Worm (Caenorhabditis elegans) whole organism, L2 larva: Measurements from ENCODE around the gene W02B12.1.
A peak's percentile ranks its signal among the peaks of the same experiment; 100 is the strongest.

Experiments
- C34F6.9 ChIP-seq: fragments of 150-350 bp; optimal IDR thresholded peaks from 2 replicates; lab custom pipeline; 2014; ENCODE audit warnings: missing biosample characterization, missing genetic modification characterization
- F13H6.1 ChIP-seq: sonication (generic microtip); optimal IDR thresholded peaks from 2 replicates; lab custom pipeline; 2016; ENCODE audit warnings: missing genetic modification characterization, missing compliant biosample characterization
- R02D3.7 ChIP-seq: fragments of 150-350 bp; optimal IDR thresholded peaks from 2 replicates; lab custom pipeline; 2014; ENCODE audit warnings: missing biosample characterization, missing genetic modification characterization
- Y55F3AM.14 ChIP-seq: fragments of 200-800 bp; sonication (Bioruptor generic); optimal IDR thresholded peaks from 2 replicates; lab custom pipeline; 2018; ENCODE audit warnings: mild to moderate bottlenecking, missing genetic modification characterization, missing compliant biosample characterization
- ZK546.5 ChIP-seq: sonication (generic microtip); optimal IDR thresholded peaks from 2 replicates; lab custom pipeline; 2017; ENCODE audit warnings: missing biosample characterization, missing genetic modification characterization
- ama-1 ChIP-seq: fragments of 150-350 bp; optimal IDR thresholded peaks from 2 replicates; lab custom pipeline; 2018; ENCODE audit warnings: inconsistent platforms
- blmp-1 ChIP-seq: sonication (generic microtip); optimal IDR thresholded peaks from 2 replicates; lab custom pipeline; 2017; ENCODE audit warnings: missing genetic modification characterization, mild to moderate bottlenecking, missing compliant biosample characterization, antibody characterized with exemption, moderate library complexity; ENCODE audit not compliant: insufficient read depth
- ceh-16 ChIP-seq: fragments of 150-350 bp; optimal IDR thresholded peaks from 2 replicates; lab custom pipeline; 2014; ENCODE audit warnings: missing biosample characterization, missing genetic modification characterization
- ceh-82 ChIP-seq: fragments of 150-350 bp; optimal IDR thresholded peaks from 2 replicates; lab custom pipeline; 2014; ENCODE audit warnings: missing biosample characterization, missing genetic modification characterization
- crh-2 ChIP-seq: sonication (generic microtip); optimal IDR thresholded peaks from 2 replicates; lab custom pipeline; 2017; ENCODE audit warnings: missing biosample characterization, missing genetic modification characterization
- dmd-4 ChIP-seq: sonication (generic microtip); optimal IDR thresholded peaks from 2 replicates; lab custom pipeline; 2017; ENCODE audit warnings: missing biosample characterization, missing genetic modification characterization
- egl-27 ChIP-seq: sonication (generic microtip); optimal IDR thresholded peaks from 3 replicates; lab custom pipeline; 2017; ENCODE audit warnings: missing biosample characterization, missing genetic modification reagents, missing genetic modification characterization
- elt-1 ChIP-seq: fragments of 150-350 bp; optimal IDR thresholded peaks from 2 replicates; lab custom pipeline; 2014; ENCODE audit warnings: missing biosample characterization, missing genetic modification characterization
- elt-3 ChIP-seq: sonication (generic microtip); optimal IDR thresholded peaks from 2 replicates; lab custom pipeline; 2017; ENCODE audit warnings: missing biosample characterization, missing genetic modification characterization
- fos-1 ChIP-seq: fragments of 150-350 bp; optimal IDR thresholded peaks from 2 replicates; lab custom pipeline; 2014; ENCODE audit warnings: missing biosample characterization, missing genetic modification characterization
- gmeb-1 ChIP-seq: fragments of 150-350 bp; optimal IDR thresholded peaks from 2 replicates; lab custom pipeline; 2014; ENCODE audit warnings: missing biosample characterization, missing genetic modification characterization
- lin-11 ChIP-seq: fragments of 150-350 bp; sonication (generic microtip); optimal IDR thresholded peaks from 2 replicates; lab custom pipeline; 2014; ENCODE audit warnings: missing biosample characterization, missing genetic modification characterization, inconsistent platforms, mixed read lengths
- lin-13 ChIP-seq: fragments of 150-350 bp; optimal IDR thresholded peaks from 2 replicates; lab custom pipeline; 2014; ENCODE audit warnings: missing biosample characterization, missing genetic modification reagents, missing genetic modification characterization
- lin-39 ChIP-seq: fragments of 150-350 bp; optimal IDR thresholded peaks from 2 replicates; lab custom pipeline; 2014; ENCODE audit warnings: missing biosample characterization, missing genetic modification reagents, missing genetic modification characterization
- lsy-2 ChIP-seq, 2 experiments: fragments of 150-350 bp in 1 of 2; sonication (generic microtip) in 1 of 2; optimal IDR thresholded peaks; 2 replicates each; lab custom pipeline; 2014 to 2017; ENCODE audit warnings: missing biosample characterization in 2 of 2, missing genetic modification characterization in 2 of 2
- mab-5 ChIP-seq: fragments of 150-350 bp; optimal IDR thresholded peaks from 2 replicates; lab custom pipeline; 2014; ENCODE audit warnings: missing biosample characterization, missing genetic modification characterization
- mbf-1 ChIP-seq: sonication (generic microtip); optimal IDR thresholded peaks from 2 replicates; lab custom pipeline; 2017; ENCODE audit warnings: missing biosample characterization, missing genetic modification characterization
- mdl-1 ChIP-seq, 2 experiments: fragments of 150-350 bp in 1 of 2; sonication (generic microtip) in 1 of 2; optimal IDR thresholded peaks; 2 replicates each; lab custom pipeline; 2017; ENCODE audit warnings: missing biosample characterization in 2 of 2, missing genetic modification characterization in 2 of 2
- nhr-10 ChIP-seq: sonication (generic microtip); optimal IDR thresholded peaks from 2 replicates; lab custom pipeline; 2017; ENCODE audit warnings: missing biosample characterization, missing genetic modification characterization
- nhr-11 ChIP-seq: fragments of 150-350 bp; optimal IDR thresholded peaks from 2 replicates; lab custom pipeline; 2014; ENCODE audit warnings: missing biosample characterization, missing genetic modification characterization
- nhr-129 ChIP-seq: fragments of 150-350 bp; optimal IDR thresholded peaks from 2 replicates; lab custom pipeline; 2014; ENCODE audit warnings: missing biosample characterization, missing genetic modification characterization
- nhr-21 ChIP-seq: fragments of 150-350 bp; optimal IDR thresholded peaks from 2 replicates; lab custom pipeline; 2014; ENCODE audit warnings: missing biosample characterization, missing genetic modification characterization
- nhr-23 ChIP-seq: fragments of 150-350 bp; optimal IDR thresholded peaks from 2 replicates; lab custom pipeline; 2014; ENCODE audit warnings: missing biosample characterization, missing genetic modification reagents, missing genetic modification characterization
- nhr-237 ChIP-seq: fragments of 150-350 bp; optimal IDR thresholded peaks from 2 replicates; lab custom pipeline; 2014; ENCODE audit warnings: missing biosample characterization, missing genetic modification characterization
- nhr-25 ChIP-seq: fragments of 150-350 bp; sonication (generic microtip); optimal IDR thresholded peaks from 3 replicates; lab custom pipeline; 2014; ENCODE audit warnings: missing biosample characterization, missing genetic modification characterization
- nhr-6 ChIP-seq: fragments of 150-350 bp; optimal IDR thresholded peaks from 2 replicates; lab custom pipeline; 2014; ENCODE audit warnings: missing biosample characterization, missing genetic modification characterization
- nhr-77 ChIP-seq: fragments of 150-350 bp; optimal IDR thresholded peaks from 2 replicates; lab custom pipeline; 2014; ENCODE audit warnings: missing biosample characterization, missing genetic modification characterization
- sem-4 ChIP-seq: fragments of 150-350 bp; optimal IDR thresholded peaks from 2 replicates; lab custom pipeline; 2014; ENCODE audit warnings: missing biosample characterization, missing genetic modification reagents, missing genetic modification characterization
- skn-1 ChIP-seq: sonication (generic microtip); optimal IDR thresholded peaks from 2 replicates; lab custom pipeline; 2017; ENCODE audit warnings: missing biosample characterization, missing genetic modification characterization
- sma-3 ChIP-seq: sonication (generic microtip); optimal IDR thresholded peaks from 2 replicates; lab custom pipeline; 2016; ENCODE audit warnings: missing genetic modification reagents, missing genetic modification characterization, missing compliant biosample characterization
- sma-9 ChIP-seq, 2 experiments: fragments of 150-350 bp in 1 of 2; sonication (generic microtip) in 1 of 2; optimal IDR thresholded peaks; 2 replicates each; lab custom pipeline; 2014 to 2016; ENCODE audit warnings: missing genetic modification characterization in 2 of 2, mild to moderate bottlenecking in 1 of 2, missing biosample characterization in 1 of 2, missing compliant biosample characterization in 1 of 2, missing genetic modification reagents in 1 of 2, moderate library complexity in 1 of 2
- snpc-4 ChIP-seq: fragments of 150-350 bp; optimal IDR thresholded peaks from 2 replicates; lab custom pipeline; 2014; ENCODE audit warnings: missing biosample characterization, missing genetic modification characterization
- unc-39 ChIP-seq: fragments of 150-350 bp; optimal IDR thresholded peaks from 2 replicates; lab custom pipeline; 2014; ENCODE audit warnings: missing biosample characterization, missing genetic modification characterization
- unc-55 ChIP-seq: fragments of 150-350 bp; sonication (generic microtip); optimal IDR thresholded peaks from 3 replicates; lab custom pipeline; 2014; ENCODE audit warnings: missing biosample characterization, missing genetic modification reagents, missing genetic modification characterization
- unc-62 ChIP-seq: fragments of 150-350 bp; optimal IDR thresholded peaks from 2 replicates; lab custom pipeline; 2014; ENCODE audit warnings: missing biosample characterization, missing genetic modification reagents, missing genetic modification characterization
- zag-1 ChIP-seq: fragments of 150-350 bp; optimal IDR thresholded peaks from 2 replicates; lab custom pipeline; 2014; ENCODE audit warnings: missing biosample characterization, missing genetic modification characterization
- ztf-1 ChIP-seq: fragments of 200-800 bp; sonication (Bioruptor generic); conservative IDR thresholded peaks from 2 replicates; pipeline ENCODE4 v1.3.6; 2022; ENCODE audit warnings: missing genetic modification characterization, missing compliant biosample characterization
- ztf-4 ChIP-seq: fragments of 150-350 bp; optimal IDR thresholded peaks from 2 replicates; lab custom pipeline; 2014; ENCODE audit warnings: missing biosample characterization, missing genetic modification characterization

The W02B12.1 gene

DNA sequence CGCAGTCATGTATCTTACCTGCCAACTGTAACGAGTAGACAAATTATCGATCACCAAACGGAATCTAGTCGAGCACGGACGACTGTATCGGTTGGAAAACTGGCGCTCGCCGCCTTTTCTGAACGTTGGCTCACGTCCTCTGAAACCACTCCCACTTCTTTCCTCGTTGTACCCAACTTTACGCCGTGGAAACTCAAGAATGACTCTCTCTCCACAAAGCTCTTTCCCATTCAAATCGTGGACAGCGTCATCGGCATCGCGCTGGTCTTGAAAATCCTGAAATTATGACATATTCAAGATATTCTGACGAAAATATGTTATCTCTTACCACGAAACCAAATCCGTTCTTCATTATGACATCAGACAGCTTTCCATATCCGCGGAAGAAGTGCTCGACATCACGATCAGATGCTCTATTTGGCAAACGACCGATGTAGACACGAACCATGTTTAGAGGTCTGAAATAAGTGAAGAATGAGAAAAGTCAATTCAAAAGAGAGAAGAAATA, 3.7 kb downstream of the W02B12.1 start, which contains the start of gene rsp-2:
Gene rsp-2 (minus strand): TSS at position 458 of the 508 bp plus-strand sequence.
- TF ChIP-seq lsy-2 (tag; optimal IDR thresholded peaks at IDR 0.05; lab: Kevin White, UChicago): no peak
- TF ChIP-seq ztf-1 (GFP tag; lab: Robert Waterston, UW): no peak
- no peak for TF ChIP-seq nhr-6 (tag; lab: Kevin White, UChicago)
- TF ChIP-seq, all 48 proteins: peak for 0

DNA sequence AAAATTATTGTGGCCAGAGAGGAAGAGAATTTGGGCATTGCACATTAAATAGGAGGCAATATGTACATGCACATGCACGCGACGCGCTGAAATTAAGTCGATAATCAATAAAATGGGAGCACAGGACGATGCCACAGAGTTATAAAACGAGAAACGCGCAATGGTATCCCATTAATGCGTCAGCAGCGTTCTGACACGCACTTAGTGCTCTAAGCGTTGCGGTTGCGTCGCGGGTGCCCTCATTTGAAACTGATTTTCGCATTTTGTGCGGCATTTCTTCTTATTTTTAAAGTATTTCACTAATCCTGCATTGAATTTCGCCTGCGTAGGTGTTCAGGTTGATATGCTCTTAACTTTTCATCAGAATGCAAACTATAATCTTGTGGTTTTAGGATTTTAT, 4.2 kb downstream of the W02B12.1 start, which contains the start of gene rsp-1:
Gene rsp-1 (plus strand): TSS at position 338 of the 400 bp plus-strand sequence.
- TF ChIP-seq lin-11 (tag; lab: Kevin White, UChicago): peak; percentile 82
- peak; percentile 84 for TF ChIP-seq sma-3 (GFP tag; lab: Kevin White, UChicago)
- TF ChIP-seq nhr-6 (tag; lab: Kevin White, UChicago): peak; percentile 74
- TF ChIP-seq C34F6.9: peak; percentile 97
- TF ChIP-seq lin-13: peak; percentile 91
- no peak for TF ChIP-seq skn-1 (tag; lab: Kevin White, UChicago)
- peak; percentile 95 for TF ChIP-seq unc-55
- TF ChIP-seq ceh-82: peak; percentile 30
- TF ChIP-seq mdl-1 (tag; optimal IDR thresholded peaks at IDR 0.05; lab: Kevin White, UChicago): peak in 1 of 2 experiments; percentile 74
- TF ChIP-seq mbf-1 (tag; lab: Kevin White, UChicago): no peak
- TF ChIP-seq sem-4 (tag; lab: Kevin White, UChicago): peak; percentile 79
- peak; percentile 84 to 94 for TF ChIP-seq lsy-2 (tag; optimal IDR thresholded peaks at IDR 0.05; lab: Kevin White, UChicago)
- peak; percentile 82 for TF ChIP-seq nhr-25 (tag; lab: Kevin White, UChicago)
- TF ChIP-seq zag-1 (tag; lab: Kevin White, UChicago): peak; percentile 60
- TF ChIP-seq nhr-21: peak; percentile 87
- TF ChIP-seq nhr-23 (tag; lab: Kevin White, UChicago): no peak
- TF ChIP-seq ceh-16 (tag; lab: Kevin White, UChicago): peak; percentile 39
- TF ChIP-seq elt-1 (tag; lab: Kevin White, UChicago): no peak
- no peak for TF ChIP-seq unc-62
- no peak for TF ChIP-seq nhr-77
- TF ChIP-seq sma-9 (GFP tag; optimal IDR thresholded peaks at IDR 0.05; lab: Kevin White, UChicago): peak; percentile 95
- TF ChIP-seq sma-9 (tag; optimal IDR thresholded peaks at IDR 0.05; lab: Kevin White, UChicago): no peak
- peak; percentile 89 for TF ChIP-seq mab-5 (tag; lab: Kevin White, UChicago)
- peak; percentile 92 for TF ChIP-seq crh-2 (tag; lab: Kevin White, UChicago)
- TF ChIP-seq nhr-237: peak; percentile 43
- peak; percentile 73 for TF ChIP-seq egl-27 (tag; lab: Kevin White, UChicago)
- no peak for TF ChIP-seq nhr-10 (tag; lab: Kevin White, UChicago)
- peak; percentile 92 for TF ChIP-seq nhr-129 (tag; lab: Kevin White, UChicago)
- no peak for TF ChIP-seq elt-3 (tag; lab: Kevin White, UChicago)
- no peak for TF ChIP-seq ztf-1 (GFP tag; lab: Robert Waterston, UW)
- no peak for TF ChIP-seq dmd-4 (tag; lab: Kevin White, UChicago)
- TF ChIP-seq ztf-4: peak; percentile 74
- TF ChIP-seq snpc-4 (tag; lab: Kevin White, UChicago): peak; percentile 87
- peak; percentile 90 for TF ChIP-seq gmeb-1
- no peak for TF ChIP-seq unc-39
- TF ChIP-seq R02D3.7 (tag; lab: Kevin White, UChicago): peak; percentile 67
- peak; percentile 84 for TF ChIP-seq fos-1 (tag; lab: Kevin White, UChicago)
- TF ChIP-seq Y55F3AM.14 (GFP tag; lab: Kevin White, UChicago): peak; percentile 27
- TF ChIP-seq lin-39: no peak
- TF ChIP-seq ama-1 (lab: Kevin White, UChicago): peak; percentile 76
- no peak for TF ChIP-seq nhr-11 (tag; lab: Kevin White, UChicago)
- TF ChIP-seq ZK546.5: no peak
- peak; percentile 48 for TF ChIP-seq blmp-1
- peak; percentile 90 for TF ChIP-seq F13H6.1 (tag; lab: Kevin White, UChicago)
